Fruit fly (Drosophila melanogaster): ENCODE data around the gene CG42780.

Gene CG42780

DNA sequence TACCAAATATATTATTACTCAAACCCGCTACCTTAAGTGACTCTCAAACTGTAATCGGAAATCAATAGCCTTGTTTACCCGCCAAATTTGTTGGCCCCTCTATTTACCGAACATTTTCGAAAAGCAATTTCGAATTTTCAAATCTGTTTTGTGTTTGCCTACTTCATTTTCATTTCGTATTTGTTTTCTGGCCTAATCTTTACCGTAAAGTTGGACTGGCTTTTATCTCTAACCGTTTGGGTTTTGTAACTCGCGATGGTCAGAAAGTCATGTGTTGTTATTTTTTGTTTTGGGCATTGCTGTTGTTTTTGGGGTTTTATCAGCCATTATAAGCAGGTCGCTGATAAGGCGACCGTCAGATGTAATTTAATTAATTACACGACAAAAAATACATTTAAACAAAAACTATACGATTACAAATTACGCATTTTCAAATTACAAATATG, 1.3 kb upstream of the CG42780 start (continued):
- TF ChIP-seq grn (GFP tag; optimal IDR thresholded peaks at IDR 0.05) (peak; percentile 31), slou (GFP tag; optimal IDR thresholded peaks at IDR 0.05) (no peak), CG33557 (GFP tag; optimal IDR thresholded peaks at IDR 0.05) (peak; percentile 74), Poxn (GFP tag; IDR thresholded peaks at IDR 0.05) (no peak), B-H2 (GFP tag; optimal IDR thresholded peaks at IDR 0.05) (peak; percentile 7), CG6689 (GFP tag; IDR thresholded peaks at IDR 0.05) (no peak), CG3995 (GFP tag; optimal IDR thresholded peaks at IDR 0.05) (no peak), CG12219 (GFP tag; optimal IDR thresholded peaks at IDR 0.05) (peak; percentile 51), CG2202 (tag; optimal IDR thresholded peaks at IDR 0.05) (peak; percentile 40), Ets97D (GFP tag; optimal IDR thresholded peaks at IDR 0.05) (no peak), bigmax (GFP tag; optimal IDR thresholded peaks at IDR 0.05) (no peak), corto (GFP tag; optimal IDR thresholded peaks at IDR 0.05) (no peak), CG11504 (tag; optimal IDR thresholded peaks at IDR 0.05) (no peak), unpg (GFP tag; optimal IDR thresholded peaks at IDR 0.05) (no peak), nmo (GFP tag; optimal IDR thresholded peaks at IDR 0.05) (no peak), Atf-2 (GFP tag; optimal IDR thresholded peaks at IDR 0.05) (no peak), emc (GFP tag; optimal IDR thresholded peaks at IDR 0.05) (no peak), CG10366 (GFP tag; IDR thresholded peaks at IDR 0.05) (no peak), stc (GFP tag; IDR thresholded peaks at IDR 0.05) (peak; percentile 36; the same call in 1 of the 2 replicates), CG13624 (GFP tag; optimal IDR thresholded peaks at IDR 0.05) (no peak), D19B (GFP tag; optimal IDR thresholded peaks at IDR 0.05) (no peak), trem (tag; optimal IDR thresholded peaks at IDR 0.05) (no peak), CG12155 (GFP tag; optimal IDR thresholded peaks at IDR 0.05) (no peak), bab2 (GFP tag; optimal IDR thresholded peaks at IDR 0.05) (peak; percentile 42), Hr51 (GFP tag; optimal IDR thresholded peaks at IDR 0.05) (peak; percentile 38 to 39), chinmo (GFP tag; IDR thresholded peaks at IDR 0.05; ENCODE audit: partially characterized antibody) (no peak), CG13123 (GFP tag; optimal IDR thresholded peaks at IDR 0.05) (peak; percentile 21), CG18476 (GFP tag; optimal IDR thresholded peaks at IDR 0.05) (no peak), CG10565 (GFP tag; optimal IDR thresholded peaks at IDR 0.05) (no peak), ttk (GFP tag; IDR thresholded peaks at IDR 0.05) (no peak), Dfd (GFP tag; optimal IDR thresholded peaks at IDR 0.05) (no peak), pum (GFP tag; optimal IDR thresholded peaks at IDR 0.05) (peak; percentile 32), CG17829 (tag; optimal IDR thresholded peaks at IDR 0.05) (no peak), salm (tag; optimal IDR thresholded peaks at IDR 0.05) (no peak), da (GFP tag; optimal IDR thresholded peaks at IDR 0.05) (no peak), CG14014 (GFP tag; IDR thresholded peaks at IDR 0.05) (peak; percentile 71; the same call in 1 of the 2 replicates), Rfx (GFP tag; IDR thresholded peaks at IDR 0.05) (peak; percentile 35; the same call in 1 of the 2 replicates), Usf (GFP tag; optimal IDR thresholded peaks at IDR 0.05) (no peak), Hmx (GFP tag; optimal IDR thresholded peaks at IDR 0.05) (no peak), CG6272 (GFP tag; IDR thresholded peaks at IDR 0.05) (no peak), Side (GFP tag; optimal IDR thresholded peaks at IDR 0.05) (no peak), HLH4C (GFP tag; IDR thresholded peaks at IDR 0.05; ENCODE audit: partially characterized antibody) (no peak), pita (GFP tag; optimal IDR thresholded peaks at IDR 0.05) (no peak), esg (GFP tag; conservative IDR thresholded peaks at IDR 0.05) (no peak), ind (GFP tag; optimal IDR thresholded peaks at IDR 0.05) (no peak), Stat92E (GFP tag; optimal IDR thresholded peaks at IDR 0.05) (no peak), CHES-1-like (GFP tag; optimal IDR thresholded peaks at IDR 0.05) (no peak), Bteb2 (GFP tag; optimal IDR thresholded peaks at IDR 0.05) (no peak), Bgb (GFP tag; IDR thresholded peaks at IDR 0.05; ENCODE audit: partially characterized antibody) (no peak), CG7786 (GFP tag; optimal IDR thresholded peaks at IDR 0.05) (no peak), wdn (GFP tag; IDR thresholded peaks at IDR 0.05) (peak; percentile 38; the same call in 1 of the 2 replicates)
